Worm (Caenorhabditis elegans): Measurements from ENCODE around the gene Y57G7A.3.

DNA sequence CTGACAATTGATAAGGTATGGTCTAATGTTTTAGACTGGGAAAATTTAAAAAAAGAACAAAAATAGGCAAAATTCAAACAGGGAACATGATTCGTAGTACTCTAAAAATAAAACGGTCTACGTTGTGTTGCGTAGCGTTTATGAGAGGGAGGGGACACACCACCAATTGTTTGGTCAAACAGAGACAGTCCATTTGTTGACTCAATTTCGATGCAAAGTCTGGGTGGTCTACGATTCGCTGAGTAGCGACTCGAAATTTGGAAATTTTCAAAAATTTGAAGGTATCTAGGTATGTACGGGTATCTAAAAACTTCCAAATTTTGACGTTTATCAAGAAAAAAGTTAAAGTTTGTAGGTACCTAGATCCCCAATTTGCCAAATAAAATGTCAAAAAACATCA, 39.8 kb upstream of the Y57G7A.3 start:
- TF ChIP-seq pbrm-1 (GFP tag; IDR thresholded peaks at IDR 0.05) (no peak), snpc-1.3 (tag; optimal IDR thresholded peaks at IDR 0.05; ENCODE audit: insufficient read depth) (no peak), unc-130 (GFP tag; optimal IDR thresholded peaks at IDR 0.05) (no peak), B0019.2 (GFP tag; conservative IDR thresholded peaks at IDR 0.05) (no peak), lin-26 (GFP tag; IDR thresholded peaks at IDR 0.05) (no peak), snpc-4 (GFP tag; optimal IDR thresholded peaks at IDR 0.05) (no peak), snpc-4 (tag; optimal IDR thresholded peaks at IDR 0.05) (no peak), nfya-1 (tag; optimal IDR thresholded peaks at IDR 0.05; ENCODE audit: borderline replicate concordance, insufficient read depth) (no peak), dpl-1 (GFP tag; optimal IDR thresholded peaks at IDR 0.05) (no peak), ceh-27 (GFP tag; optimal IDR thresholded peaks at IDR 0.05) (no peak)
